Worm (Caenorhabditis elegans): ENCODE measurements around the gene hmit-1.3.

DNA sequence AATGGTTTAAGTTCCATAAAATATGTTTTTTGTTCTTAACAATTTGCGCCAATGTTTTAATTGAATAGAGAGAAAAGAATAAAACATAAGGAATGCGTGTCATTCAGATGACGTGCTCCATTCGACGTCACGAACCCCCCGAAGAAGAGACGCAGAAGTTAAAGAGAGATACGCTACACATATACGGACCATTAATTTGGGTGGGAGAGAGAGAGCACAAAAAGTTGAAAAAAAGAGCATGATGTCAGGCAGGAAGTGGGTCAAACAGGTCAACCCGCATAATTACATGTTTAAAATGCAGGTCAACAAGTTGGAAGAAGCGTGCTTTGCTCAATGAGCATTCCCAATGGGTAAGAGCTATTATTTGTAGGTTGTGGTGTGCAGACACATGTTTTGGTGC is 40.8 kb upstream of the hmit-1.3 start:
- TF ChIP-seq R02D3.7 (tag; optimal IDR thresholded peaks at IDR 0.05) (no peak), lsy-2 (tag; optimal IDR thresholded peaks at IDR 0.05) (peak in 1 of 2 experiments; percentile 31), ceh-44 (GFP tag; IDR thresholded peaks at IDR 0.05) (no peak), pha-4 (GFP tag; IDR thresholded peaks at IDR 0.05) (no peak), pha-4 (tag; optimal IDR thresholded peaks at IDR 0.05) (no peak), dpl-1 (GFP tag; optimal IDR thresholded peaks at IDR 0.05) (no peak), aly-2 (tag; optimal IDR thresholded peaks at IDR 0.05) (no peak), dmd-9 (GFP tag; IDR thresholded peaks at IDR 0.05) (no peak)

Data from whole organism, L4 larva.